Worm (Caenorhabditis elegans): ENCODE results near the gene pipp-4P.

Gene pipp-4P

ce11 chrIII:2875946-2876345 is 56.9 kb downstream of the pipp-4P start:
- TF ChIP-seq tbx-37 (GFP tag; conservative IDR thresholded peaks at IDR 0.05), result no peak
- TF ChIP-seq ceh-36 (tag; optimal IDR thresholded peaks at IDR 0.05), result no peak
- no peak for TF ChIP-seq hmbx-1 (tag; optimal IDR thresholded peaks at IDR 0.05)
- no peak for TF ChIP-seq ama-1 (optimal IDR thresholded peaks at IDR 0.05)
- TF ChIP-seq B0310.2 (tag; optimal IDR thresholded peaks at IDR 0.05), result no peak
- TF ChIP-seq flt-1 (GFP tag; IDR thresholded peaks at IDR 0.05), result no peak
- no peak for TF ChIP-seq aly-1 (tag; optimal IDR thresholded peaks at IDR 0.05)
- no peak for TF ChIP-seq scrt-1 (GFP tag; IDR thresholded peaks at IDR 0.05)
- TF ChIP-seq hnd-1 (tag; optimal IDR thresholded peaks at IDR 0.05), result no peak
- no peak for TF ChIP-seq sea-1 (GFP tag; conservative IDR thresholded peaks at IDR 0.05)
- TF ChIP-seq F13C5.2 (tag; optimal IDR thresholded peaks at IDR 0.05), result no peak

Data from whole organism, early embryonic.